Worm (Caenorhabditis elegans) whole organism, L3 larva: ENCODE measurements around the gene srz-103.

Experiments
- ceh-82 ChIP-seq: fragments of 150-350 bp; optimal IDR thresholded peaks from 2 replicates; lab custom pipeline; 2014; ENCODE audit warnings: missing biosample characterization, missing genetic modification characterization
- elt-1 ChIP-seq: fragments of 150-350 bp; optimal IDR thresholded peaks from 2 replicates; lab custom pipeline; 2014; ENCODE audit warnings: missing biosample characterization, missing genetic modification characterization
- jun-1 ChIP-seq: fragments of 150-350 bp; optimal IDR thresholded peaks from 2 replicates; lab custom pipeline; 2014; ENCODE audit warnings: missing biosample characterization, missing genetic modification reagents, missing genetic modification characterization
- lin-15B ChIP-seq: fragments of 150-350 bp; optimal IDR thresholded peaks from 2 replicates; lab custom pipeline; 2014; ENCODE audit warnings: missing biosample characterization, missing genetic modification characterization
- lin-39 ChIP-seq: fragments of 150-350 bp; optimal IDR thresholded peaks from 2 replicates; lab custom pipeline; 2018; ENCODE audit warnings: missing biosample characterization, missing genetic modification reagents, missing genetic modification characterization
- nhr-237 ChIP-seq: fragments of 150-350 bp; optimal IDR thresholded peaks from 2 replicates; lab custom pipeline; 2014; ENCODE audit warnings: missing biosample characterization, missing genetic modification characterization
- nhr-28 ChIP-seq: fragments of 150-350 bp; optimal IDR thresholded peaks from 2 replicates; lab custom pipeline; 2014; ENCODE audit warnings: missing biosample characterization, missing genetic modification characterization
- nhr-77 ChIP-seq: fragments of 150-350 bp; optimal IDR thresholded peaks from 2 replicates; lab custom pipeline; 2014; ENCODE audit warnings: missing biosample characterization, missing genetic modification characterization
- tbx-2 ChIP-seq: sonication (generic microtip); optimal IDR thresholded peaks from 2 replicates; lab custom pipeline; 2016; ENCODE audit warnings: mild to moderate bottlenecking, missing genetic modification characterization, missing compliant biosample characterization
- zag-1 ChIP-seq: fragments of 150-350 bp; optimal IDR thresholded peaks from 2 replicates; lab custom pipeline; 2014; ENCODE audit warnings: missing biosample characterization, missing genetic modification characterization
- ztf-4 ChIP-seq: fragments of 150-350 bp; optimal IDR thresholded peaks from 2 replicates; lab custom pipeline; 2014; ENCODE audit warnings: missing biosample characterization, missing genetic modification characterization

DNA sequence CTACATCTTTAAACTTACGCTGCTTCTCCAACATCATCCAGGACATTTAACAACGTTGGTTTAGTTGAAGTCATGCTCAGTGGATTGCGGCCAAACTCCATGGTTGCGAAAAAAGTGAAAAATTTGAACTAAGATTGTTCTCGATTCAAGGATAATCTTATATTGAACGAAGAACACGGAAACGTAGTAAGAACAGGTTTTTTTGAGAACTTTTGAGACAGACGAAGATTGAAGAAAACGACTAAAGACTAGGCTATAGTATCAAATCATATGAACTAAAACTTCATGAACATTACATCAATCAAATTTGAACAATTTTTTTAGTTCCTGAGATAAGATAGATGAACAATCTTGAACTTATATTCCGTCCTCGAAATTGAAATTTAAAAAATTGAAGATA is 32.0 kb downstream of the srz-103 start, which contains the start of gene W06G6.10:
- no peak for TF ChIP-seq lin-15B (tag; lab: Kevin White, UChicago)
- no peak for TF ChIP-seq jun-1 (tag; lab: Kevin White, UChicago)
- TF ChIP-seq elt-1 (tag; lab: Kevin White, UChicago) = no peak
- TF ChIP-seq nhr-237 (tag; lab: Kevin White, UChicago) = no peak
- no peak for TF ChIP-seq lin-39
- TF ChIP-seq ceh-82 (tag; lab: Kevin White, UChicago) = no peak
- TF ChIP-seq zag-1 = no peak
- no peak for TF ChIP-seq ztf-4
- TF ChIP-seq nhr-77 (tag; lab: Kevin White, UChicago) = no peak
- no peak for TF ChIP-seq nhr-28 (tag; lab: Kevin White, UChicago)
- no peak for TF ChIP-seq tbx-2
